Worm (Caenorhabditis elegans): ENCODE measurements around the gene T03F6.4.

T03F6.4 gene

ce11 chrIII:13377249-13377648 lies 8.7 kb upstream of the T03F6.4 start:
- TF ChIP-seq ceh-82 (tag; optimal IDR thresholded peaks at IDR 0.05): no peak
- peak; percentile 97 for TF ChIP-seq hmg-11 (tag; optimal IDR thresholded peaks at IDR 0.05)
- no peak for TF ChIP-seq ztf-4 (tag; optimal IDR thresholded peaks at IDR 0.05)
- no peak for TF ChIP-seq zag-1 (tag; optimal IDR thresholded peaks at IDR 0.05)
- TF ChIP-seq mml-1 (tag; optimal IDR thresholded peaks at IDR 0.05): no peak
- TF ChIP-seq skn-1 (tag; optimal IDR thresholded peaks at IDR 0.05): peak; percentile 76
- TF ChIP-seq tbx-2 (tag; optimal IDR thresholded peaks at IDR 0.05): no peak
- no peak for TF ChIP-seq fos-1 (tag; optimal IDR thresholded peaks at IDR 0.05)
- TF ChIP-seq R02D3.7 (tag; optimal IDR thresholded peaks at IDR 0.05): no peak
- no peak for TF ChIP-seq sea-2 (GFP tag; optimal IDR thresholded peaks at IDR 0.05)
- no peak for TF ChIP-seq ztf-11 (tag; optimal IDR thresholded peaks at IDR 0.05)
- no peak for TF ChIP-seq nhr-67 (tag; optimal IDR thresholded peaks at IDR 0.05)
- no peak for TF ChIP-seq egl-27 (tag; optimal IDR thresholded peaks at IDR 0.05)
- TF ChIP-seq nfya-1 (tag; optimal IDR thresholded peaks at IDR 0.05; ENCODE audit: insufficient read depth): peak; percentile 93
- TF ChIP-seq nhr-12 (tag; optimal IDR thresholded peaks at IDR 0.05): no peak
- TF ChIP-seq nhr-25 (tag; optimal IDR thresholded peaks at IDR 0.05): no peak
- TF ChIP-seq eor-1 (tag; optimal IDR thresholded peaks at IDR 0.05): no peak
- TF ChIP-seq ceh-16 (tag; optimal IDR thresholded peaks at IDR 0.05): no peak
- TF ChIP-seq lin-15B (tag; optimal IDR thresholded peaks at IDR 0.05): peak; percentile 27
- TF ChIP-seq pqm-1 (tag; optimal IDR thresholded peaks at IDR 0.05): peak; percentile 62
- no peak for TF ChIP-seq ceh-9 (tag; optimal IDR thresholded peaks at IDR 0.05)
- TF ChIP-seq unc-62 (GFP tag; optimal IDR thresholded peaks at IDR 0.05): no peak
- TF ChIP-seq aly-2 (tag; optimal IDR thresholded peaks at IDR 0.05): no peak
- no peak for TF ChIP-seq mdl-1 (tag; optimal IDR thresholded peaks at IDR 0.05)
- peak; percentile 9 for TF ChIP-seq egl-5 (tag; optimal IDR thresholded peaks at IDR 0.05)
- TF ChIP-seq nhr-23 (tag; optimal IDR thresholded peaks at IDR 0.05): no peak
- no peak for TF ChIP-seq ama-1 (optimal IDR thresholded peaks at IDR 0.05)
- no peak for TF ChIP-seq nhr-76 (tag; optimal IDR thresholded peaks at IDR 0.05)
- peak; percentile 56 for TF ChIP-seq snpc-4 (tag; optimal IDR thresholded peaks at IDR 0.05)
- TF ChIP-seq nhr-28 (tag; optimal IDR thresholded peaks at IDR 0.05): no peak
- TF ChIP-seq elt-2 (tag; optimal IDR thresholded peaks at IDR 0.05): peak; percentile 93
- TF ChIP-seq lin-39 (tag; optimal IDR thresholded peaks at IDR 0.05): peak; percentile 91
- TF ChIP-seq pha-4 (tag; optimal IDR thresholded peaks at IDR 0.05): peak; percentile 55
- TF ChIP-seq jun-1 (tag; optimal IDR thresholded peaks at IDR 0.05): peak; percentile 55
- TF ChIP-seq nhr-11 (tag; optimal IDR thresholded peaks at IDR 0.05): no peak
- no peak for TF ChIP-seq fkh-10 (GFP tag; optimal IDR thresholded peaks at IDR 0.05)
- peak; percentile 7 for TF ChIP-seq nhr-43 (tag; optimal IDR thresholded peaks at IDR 0.05; ENCODE audit: poor library complexity, severe bottlenecking)
- no peak for TF ChIP-seq lsy-12 (tag; optimal IDR thresholded peaks at IDR 0.05)

- TF ChIP-seq lsy-12 (tag; optimal IDR thresholded peaks at IDR 0.05): no peak
- TF ChIP-seq nhr-25 (tag; optimal IDR thresholded peaks at IDR 0.05): no peak
- no peak for TF ChIP-seq elt-1 (tag; optimal IDR thresholded peaks at IDR 0.05)
Observed at ce11 chrIII:13378242-13378641, 7.7 kb upstream of the T03F6.4 start, which contains the start of gene T03F6.10. Gene T03F6.10 (minus strand): TSS chrIII:13378342.

- TF ChIP-seq fos-1 (tag; optimal IDR thresholded peaks at IDR 0.05): no peak
- no peak for TF ChIP-seq elt-3 (tag; optimal IDR thresholded peaks at IDR 0.05)
Observed at ce11 chrIII:13380196-13380595, 5.8 kb upstream of the T03F6.4 start, which contains the start of gene T03F6.6. Gene T03F6.6 (minus strand): TSS chrIII:13380296.

- TF ChIP-seq elt-1 (tag; optimal IDR thresholded peaks at IDR 0.05) (peak; percentile 96), nhr-76 (tag; optimal IDR thresholded peaks at IDR 0.05) (no peak)
Observed at ce11 chrIII:13380881-13381280, 5.1 kb upstream of the T03F6.4 start.
